Fruit fly (Drosophila melanogaster): ENCODE measurements around the gene CG32987.

CG32987 gene

dm6 chr2L:8845931-8846330 lies 17.7 kb upstream of the CG32987 start (continued):
- TF ChIP-seq vnd (GFP tag; IDR thresholded peaks at IDR 0.05; ENCODE audit: partially characterized antibody) (no peak), CG6765 (GFP tag; optimal IDR thresholded peaks at IDR 0.05) (peak; percentile 49), CoRest (tag; optimal IDR thresholded peaks at IDR 0.05) (peak; percentile 75), fru (optimal IDR thresholded peaks at IDR 0.05) (no peak), CG31388 (GFP tag; optimal IDR thresholded peaks at IDR 0.05) (no peak), CG18764 (GFP tag; optimal IDR thresholded peaks at IDR 0.05) (peak; percentile 56), org-1 (GFP tag; optimal IDR thresholded peaks at IDR 0.05) (peak; percentile 91), CG32532 (GFP tag; IDR thresholded peaks at IDR 0.05) (no peak; the same call in 1 of the 2 replicates), tup (GFP tag; optimal IDR thresholded peaks at IDR 0.05) (peak; percentile 72), hth (optimal IDR thresholded peaks at IDR 0.05) (no peak), grau (tag; optimal IDR thresholded peaks at IDR 0.05) (peak; percentile 62), CG12104 (GFP tag; optimal IDR thresholded peaks at IDR 0.05) (peak; percentile 50), CG8359 (GFP tag; optimal IDR thresholded peaks at IDR 0.05; ENCODE audit: borderline replicate concordance) (peak; percentile 67), Dbx (GFP tag; IDR thresholded peaks at IDR 0.05) (peak; percentile 47; the same call in 1 of the 3 replicates), E2f1 (GFP tag; IDR thresholded peaks at IDR 0.05) (no peak), CG10366 (GFP tag; IDR thresholded peaks at IDR 0.05) (no peak), CG18599 (GFP tag; optimal IDR thresholded peaks at IDR 0.05) (peak; percentile 86), fd96Cb (tag; optimal IDR thresholded peaks at IDR 0.05) (peak; percentile 4), tin (GFP tag; optimal IDR thresholded peaks at IDR 0.05) (no peak), CG34376 (GFP tag; optimal IDR thresholded peaks at IDR 0.05) (no peak), CG11504 (tag; optimal IDR thresholded peaks at IDR 0.05) (no peak), HmgD (GFP tag; optimal IDR thresholded peaks at IDR 0.05) (peak; percentile 5), oc (tag; optimal IDR thresholded peaks at IDR 0.05) (peak; percentile 76), Doc3 (GFP tag; IDR thresholded peaks at IDR 0.05; ENCODE audit: partially characterized antibody) (no peak), pnt (GFP tag; optimal IDR thresholded peaks at IDR 0.05) (peak; percentile 50), CG4617 (GFP tag; optimal IDR thresholded peaks at IDR 0.05; ENCODE audit: borderline replicate concordance) (peak; percentile 32), Nf-YB (GFP tag; optimal IDR thresholded peaks at IDR 0.05) (peak; percentile 67), CG34224 (GFP tag; IDR thresholded peaks at IDR 0.05; ENCODE audit: partially characterized antibody) (no peak), Atf-2 (GFP tag; optimal IDR thresholded peaks at IDR 0.05) (peak; percentile 46), vfl (GFP tag; optimal IDR thresholded peaks at IDR 0.05) (peak; percentile 78), onecut (GFP tag; IDR thresholded peaks at IDR 0.05) (peak; percentile 55), CG11398 (GFP tag; optimal IDR thresholded peaks at IDR 0.05) (peak; percentile 94), sr (GFP tag; IDR thresholded peaks at IDR 0.05) (no peak), zfh1 (GFP tag; IDR thresholded peaks at IDR 0.05) (peak; percentile 91), p53 (GFP tag; optimal IDR thresholded peaks at IDR 0.05) (peak; percentile 32), CG17568 (GFP tag; optimal IDR thresholded peaks at IDR 0.05) (peak; percentile 92), pb (GFP tag; optimal IDR thresholded peaks at IDR 0.05) (peak; percentile 31), CG1603 (tag; optimal IDR thresholded peaks at IDR 0.05) (peak; percentile 91), phol (tag; optimal IDR thresholded peaks at IDR 0.05) (no peak), chinmo (GFP tag; IDR thresholded peaks at IDR 0.05; ENCODE audit: partially characterized antibody) (no peak), cato (GFP tag; optimal IDR thresholded peaks at IDR 0.05; ENCODE audit: borderline replicate concordance) (peak; percentile 61), twi (tag; optimal IDR thresholded peaks at IDR 0.05) (peak; percentile 85), fd64A (GFP tag; optimal IDR thresholded peaks at IDR 0.05) (peak; percentile 27), Doc2 (GFP tag; IDR thresholded peaks at IDR 0.05) (no peak), CG13424 (tag; optimal IDR thresholded peaks at IDR 0.05) (peak; percentile 67), Lpt (GFP tag; optimal IDR thresholded peaks at IDR 0.05) (no peak), CG4282 (GFP tag; optimal IDR thresholded peaks at IDR 0.05) (peak; percentile 40), Bgb (GFP tag; IDR thresholded peaks at IDR 0.05; ENCODE audit: partially characterized antibody) (no peak), Rfx (GFP tag; IDR thresholded peaks at IDR 0.05) (peak; percentile 52; the same call in 1 of the 2 replicates), Drgx (GFP tag; IDR thresholded peaks at IDR 0.05) (no peak), Rx (GFP tag; IDR thresholded peaks at IDR 0.05) (no peak)

Data from whole organism, embryonic.